Worm (Caenorhabditis elegans): Measurements from ENCODE around the gene srsx-34.

DNA sequence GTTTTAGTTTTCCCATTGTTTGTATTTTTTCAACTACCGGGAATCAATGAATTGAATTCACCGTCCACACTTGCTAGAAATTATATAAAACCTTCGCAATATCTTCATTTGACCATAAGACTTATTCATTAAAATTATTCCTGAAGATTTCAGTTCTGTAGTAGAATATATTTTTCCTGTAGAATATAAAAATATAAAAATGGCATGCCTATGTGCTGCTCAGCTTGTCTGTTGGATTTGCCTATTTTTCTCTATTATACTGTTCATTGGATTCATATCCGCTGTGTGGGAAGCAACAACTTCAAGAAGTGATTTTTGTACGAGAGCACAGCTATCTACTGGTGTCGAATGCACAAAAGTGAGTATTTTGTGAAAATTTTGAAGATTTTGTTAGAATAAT is 44.1 kb upstream of the srsx-34 start, which contains the start of gene F59E11.6:
- TF ChIP-seq hlh-8 (tag; optimal IDR thresholded peaks at IDR 0.05) = no peak
- no peak for TF ChIP-seq sox-4 (tag; optimal IDR thresholded peaks at IDR 0.05)
- no peak for TF ChIP-seq nfya-1 (tag; optimal IDR thresholded peaks at IDR 0.05)
- no peak for TF ChIP-seq nhr-11 (tag; optimal IDR thresholded peaks at IDR 0.05)
- TF ChIP-seq odd-2 (tag; optimal IDR thresholded peaks at IDR 0.05) = no peak
- TF ChIP-seq fax-1 (tag; optimal IDR thresholded peaks at IDR 0.05) = no peak
- TF ChIP-seq lin-11 (tag; optimal IDR thresholded peaks at IDR 0.05) = no peak
- no peak for TF ChIP-seq ceh-22 (tag; optimal IDR thresholded peaks at IDR 0.05)
- no peak for TF ChIP-seq fkh-10 (GFP tag; optimal IDR thresholded peaks at IDR 0.05)
- TF ChIP-seq pqm-1 (tag; optimal IDR thresholded peaks at IDR 0.05) = no peak
- no peak for TF ChIP-seq pag-3 (tag; optimal IDR thresholded peaks at IDR 0.05; ENCODE audit: borderline replicate concordance)
- no peak for TF ChIP-seq K02D7.2 (tag; optimal IDR thresholded peaks at IDR 0.05)
- no peak for TF ChIP-seq elt-2 (tag; optimal IDR thresholded peaks at IDR 0.05)

Measured in whole organism, late embryonic.